Worm (Caenorhabditis elegans) whole organism, midembryonic: ENCODE data around the gene spp-10.

ENCODE experiments used
- flt-1 ChIP-seq: fragments of 200-800 bp; sonication (Bioruptor generic); IDR thresholded peaks from 2 replicates; pipeline ENCODE4 v1.3.6; 2022; ENCODE audit warnings: missing genetic modification characterization, missing compliant biosample characterization
- med-1 ChIP-seq: sonication (generic microtip); optimal IDR thresholded peaks from 2 replicates; lab custom pipeline; 2017; ENCODE audit warnings: missing genetic modification characterization, mild to moderate bottlenecking, missing compliant biosample characterization, antibody characterized with exemption, missing genetic modification reagents; ENCODE audit not compliant: insufficient read depth
- tab-1 ChIP-seq: fragments of 200-800 bp; sonication (Bioruptor generic); IDR thresholded peaks from 2 replicates; pipeline ENCODE4 v1.3.6; 2022; ENCODE audit warnings: missing genetic modification characterization, missing compliant biosample characterization
- ztf-29 ChIP-seq: fragments of 200-800 bp; sonication (Bioruptor generic); IDR thresholded peaks from 2 replicates; pipeline ENCODE4 v1.3.6; 2022; ENCODE audit warnings: missing genetic modification reagents, missing genetic modification characterization, missing compliant biosample characterization

- TF ChIP-seq flt-1 (GFP tag; lab: Robert Waterston, UW) (no peak), tab-1 (no peak), med-1 (GFP tag; lab: Kevin White, UChicago) (no peak), ztf-29 (no peak)
These were observed 21.9 kb downstream of the spp-10 start, which contains the start of the genes acdh-13 and mesp-1 for ce11 chrIV:8498773-8499360.
